Fruit fly (Drosophila melanogaster): Measurements from ENCODE around the gene CG13002.

CG13002 gene

dm6 chrX:16890599-16890998 lies 989 bp downstream of the CG13002 start:
- TF ChIP-seq CG8478 (optimal IDR thresholded peaks at IDR 0.05) (no peak), CTCF (optimal IDR thresholded peaks at IDR 0.05) (no peak)

- TF ChIP-seq CG8478 (optimal IDR thresholded peaks at IDR 0.05) (no peak), CTCF (optimal IDR thresholded peaks at IDR 0.05) (no peak)
Measured at dm6 chrX:16893034-16893433, 3.4 kb downstream of the CG13002 start.

DNA sequence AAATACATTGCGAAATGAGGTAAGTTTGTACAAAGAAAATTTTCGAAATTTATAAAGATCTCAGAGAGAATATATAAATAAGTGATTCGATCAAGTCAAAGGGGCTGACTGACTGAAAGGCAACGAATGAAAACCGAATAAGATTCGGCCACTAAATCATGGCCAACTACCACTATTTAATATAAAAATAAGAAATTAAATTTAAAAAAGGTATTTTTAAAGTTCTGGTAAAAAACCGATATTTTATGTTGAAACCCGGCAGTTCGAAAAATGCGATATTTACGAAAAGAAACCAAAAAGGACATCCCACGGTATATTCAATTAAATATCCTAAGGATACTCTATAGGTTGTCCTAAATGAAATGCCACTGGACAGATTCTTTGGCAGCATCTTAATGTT lies 7.5 kb downstream of the CG13002 start, which contains the start of gene CG33252:
TSS of gene CG33252 (minus strand) at position 101 of the 400 bp plus-strand sequence.
- TF ChIP-seq CTCF (optimal IDR thresholded peaks at IDR 0.05) (no peak), CG8478 (optimal IDR thresholded peaks at IDR 0.05) (no peak)

dm6 chrX:16900283-16900682 lies 10.7 kb downstream of the CG13002 start:
- no peak for TF ChIP-seq CG8478 (optimal IDR thresholded peaks at IDR 0.05)
- no peak for TF ChIP-seq CTCF (optimal IDR thresholded peaks at IDR 0.05)

DNA sequence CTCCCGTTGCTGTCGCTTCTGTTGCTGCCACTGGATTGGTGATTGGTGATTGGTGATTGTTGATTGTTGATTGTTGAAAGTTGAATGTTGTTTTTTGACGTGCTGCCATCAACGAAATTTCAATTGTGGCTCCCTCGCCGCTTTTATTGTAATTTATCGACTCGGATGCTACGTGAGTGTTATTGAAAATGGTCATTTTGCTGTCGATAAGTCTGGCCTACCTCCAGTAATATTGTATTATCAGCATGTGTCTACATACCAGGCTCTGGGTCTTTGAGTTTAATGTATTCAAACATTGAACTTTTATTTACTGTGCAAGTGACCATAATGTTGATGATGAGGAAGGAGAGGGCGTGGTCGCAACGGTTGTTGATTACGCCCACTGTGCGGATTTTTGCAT lies 12.8 kb downstream of the CG13002 start:
- no peak for TF ChIP-seq CTCF (optimal IDR thresholded peaks at IDR 0.05)
- TF ChIP-seq CG8478 (optimal IDR thresholded peaks at IDR 0.05), result no peak

DNA sequence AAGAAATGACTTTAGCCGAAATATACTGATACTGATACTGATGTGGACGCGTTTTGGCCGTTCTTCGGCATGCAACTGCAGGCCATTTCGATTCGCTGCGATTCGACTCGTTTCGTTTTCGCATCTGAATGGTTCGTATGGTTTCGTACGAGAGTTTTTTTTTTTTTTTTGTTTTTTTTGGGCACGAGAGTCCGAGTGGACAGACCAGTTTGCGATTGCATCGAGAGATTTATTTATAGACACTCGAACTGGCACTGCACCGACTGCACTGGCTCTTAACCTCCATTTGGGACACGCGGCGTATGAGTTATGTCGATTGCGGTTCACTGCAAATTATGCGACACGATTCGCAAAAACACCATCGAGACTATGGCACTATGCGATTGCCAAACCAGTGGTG lies 16.5 kb downstream of the CG13002 start:
- TF ChIP-seq CG8478 (optimal IDR thresholded peaks at IDR 0.05) (no peak), CTCF (optimal IDR thresholded peaks at IDR 0.05) (no peak)

dm6 chrX:16907009-16907408 lies 17.4 kb downstream of the CG13002 start:
- TF ChIP-seq CTCF (optimal IDR thresholded peaks at IDR 0.05) (no peak), CG8478 (optimal IDR thresholded peaks at IDR 0.05) (no peak)

dm6 chrX:16907675-16908074 lies 18.1 kb downstream of the CG13002 start:
- TF ChIP-seq CTCF (optimal IDR thresholded peaks at IDR 0.05), result no peak
- no peak for TF ChIP-seq CG8478 (optimal IDR thresholded peaks at IDR 0.05)

DNA sequence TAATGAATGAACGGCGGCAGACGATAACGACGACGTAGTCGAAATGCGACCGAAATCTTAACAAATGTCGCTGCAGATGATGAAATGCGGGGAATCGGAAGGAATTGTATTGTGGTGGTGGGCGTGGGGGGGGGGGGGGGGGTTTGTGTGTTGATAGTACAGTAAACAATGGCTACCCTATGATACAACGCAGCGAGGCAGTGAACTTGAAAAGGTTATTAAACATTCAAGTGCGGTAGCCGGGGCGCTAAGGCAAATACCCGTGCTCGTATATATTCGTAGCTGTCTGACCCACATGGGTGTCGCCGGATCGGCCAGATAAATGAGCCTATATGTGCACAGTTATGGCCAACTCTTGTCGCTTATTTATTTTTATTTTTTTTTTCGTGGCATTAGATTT lies 19.7 kb downstream of the CG13002 start:
- TF ChIP-seq CG8478 (optimal IDR thresholded peaks at IDR 0.05) (no peak), CTCF (optimal IDR thresholded peaks at IDR 0.05) (no peak)

- TF ChIP-seq CG8478 (optimal IDR thresholded peaks at IDR 0.05), result no peak
- TF ChIP-seq CTCF (optimal IDR thresholded peaks at IDR 0.05), result no peak
Measured at dm6 chrX:16909886-16910285, 20.3 kb downstream of the CG13002 start.

- TF ChIP-seq CTCF (optimal IDR thresholded peaks at IDR 0.05), result no peak
- TF ChIP-seq CG8478 (optimal IDR thresholded peaks at IDR 0.05), result no peak
Measured at dm6 chrX:16911962-16912361, 22.4 kb downstream of the CG13002 start.

DNA sequence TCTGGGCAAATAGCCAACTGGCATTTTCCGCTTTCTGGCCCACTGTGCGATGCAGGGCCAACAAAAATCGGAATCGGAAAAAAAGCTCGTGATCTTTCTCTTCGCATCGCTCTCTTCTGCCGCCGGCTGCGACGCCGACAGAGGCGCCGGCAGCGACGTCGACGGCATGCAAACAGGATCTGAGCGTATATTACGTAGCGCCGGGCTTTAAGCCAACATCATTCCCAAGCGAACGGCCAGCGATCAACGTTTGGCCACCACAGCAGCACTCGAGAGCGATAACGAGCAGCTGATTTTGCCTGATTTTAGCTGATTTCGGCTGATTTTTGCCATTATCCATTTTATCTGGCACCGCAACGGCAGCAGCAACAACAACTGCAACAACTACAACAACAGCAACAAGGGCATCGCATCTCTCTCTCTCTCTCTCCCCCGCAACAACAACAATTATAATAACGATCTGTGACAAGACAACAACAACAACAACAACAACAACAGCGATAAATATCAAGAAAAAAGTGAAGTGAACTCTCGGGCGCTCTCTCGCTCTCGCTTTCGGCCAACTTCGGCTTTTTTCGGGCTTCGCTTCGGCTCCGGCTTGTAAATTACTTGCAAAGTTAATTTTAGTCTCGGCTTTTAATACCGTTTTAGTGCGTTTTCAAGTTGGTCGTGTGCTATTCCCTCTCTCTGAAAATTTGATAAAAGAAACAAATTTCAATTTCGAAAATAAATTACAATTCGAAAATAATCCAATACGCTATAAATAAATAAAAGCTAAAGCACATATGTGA lies 23.6 kb downstream of the CG13002 start, which contains the start of gene CG4928:
TSS of gene CG4928 (plus strand) at position 216 of the 791 bp plus-strand sequence.
- TF ChIP-seq CG8478 (optimal IDR thresholded peaks at IDR 0.05) (no peak), CTCF (optimal IDR thresholded peaks at IDR 0.05) (no peak)

- no peak for TF ChIP-seq CG8478 (optimal IDR thresholded peaks at IDR 0.05)
- TF ChIP-seq CTCF (optimal IDR thresholded peaks at IDR 0.05), result no peak
Measured at dm6 chrX:16917462-16917861, 27.9 kb downstream of the CG13002 start.

DNA sequence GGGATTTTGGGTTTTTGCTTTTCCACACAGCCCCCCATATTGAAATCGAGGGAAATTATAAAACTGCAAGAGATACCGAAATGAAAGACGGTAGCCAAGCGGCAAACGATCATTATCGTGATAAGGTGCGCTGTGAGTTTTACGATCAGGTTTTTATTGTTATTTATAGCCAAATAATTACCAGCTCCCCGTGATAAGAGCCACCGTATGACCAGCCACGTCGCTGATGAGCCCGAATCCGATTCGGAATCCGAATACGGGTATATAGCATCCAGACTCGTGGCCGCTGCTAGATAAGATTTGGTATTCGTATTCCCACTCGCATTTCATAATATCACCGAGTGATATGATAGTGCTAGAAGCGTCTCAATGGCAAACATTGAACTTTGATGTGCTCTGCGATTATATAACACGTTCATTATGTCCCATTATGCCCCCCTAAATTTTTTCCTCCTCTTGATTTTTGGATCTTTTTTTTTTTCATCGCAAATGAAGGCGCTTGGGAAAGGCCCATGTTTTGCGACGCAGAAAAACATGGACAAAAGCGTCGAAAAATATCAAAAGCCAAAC lies 29.2 kb downstream of the CG13002 start:
- TF ChIP-seq CTCF (optimal IDR thresholded peaks at IDR 0.05), result no peak
- no peak for TF ChIP-seq CG8478 (optimal IDR thresholded peaks at IDR 0.05)

DNA sequence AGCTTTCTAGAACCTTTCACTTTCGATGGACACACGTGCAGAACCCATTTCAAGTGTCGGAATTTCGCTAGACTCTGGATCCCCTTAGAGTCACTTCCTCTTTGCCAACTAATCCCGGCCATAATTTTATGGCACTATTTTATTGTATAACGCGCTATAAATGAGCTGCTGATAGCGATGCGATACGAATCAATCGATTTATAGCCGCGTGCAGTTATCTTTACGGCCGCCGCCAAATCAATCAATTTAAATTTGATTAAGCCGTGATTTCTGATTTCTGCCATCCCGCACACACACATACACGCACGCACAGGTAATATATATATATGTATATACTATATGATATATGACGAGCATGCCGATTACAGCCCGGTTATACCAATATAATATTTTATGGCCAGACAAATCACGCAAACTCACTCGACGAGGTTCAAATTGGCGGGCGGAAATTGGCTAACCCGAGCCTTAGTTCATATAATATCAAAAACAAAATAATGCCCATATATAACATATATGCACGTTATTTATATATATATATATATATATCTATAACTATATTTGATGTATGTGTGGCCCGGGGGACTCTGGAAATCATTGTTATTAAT lies 31.2 kb downstream of the CG13002 start:
- no peak for TF ChIP-seq CG8478 (optimal IDR thresholded peaks at IDR 0.05)
- TF ChIP-seq CTCF (optimal IDR thresholded peaks at IDR 0.05), result no peak

DNA sequence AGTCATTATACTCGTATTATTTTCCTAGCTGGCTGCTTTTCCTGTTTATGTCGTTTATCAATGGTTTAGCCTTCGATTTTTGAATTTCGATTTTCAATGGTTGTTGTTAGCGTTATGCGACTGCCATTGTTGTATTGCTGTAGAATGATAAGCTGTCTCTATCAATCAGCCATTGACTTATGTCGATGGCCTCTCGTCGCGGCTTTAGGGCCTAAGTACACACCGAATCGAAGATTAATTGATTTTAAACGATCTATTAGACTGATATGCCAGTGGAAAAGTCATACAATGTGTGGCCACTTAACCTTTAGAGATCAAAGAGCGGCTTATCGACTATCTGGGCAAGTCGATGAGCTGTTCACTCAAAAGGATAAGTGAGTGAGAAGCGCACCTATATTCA lies 33.0 kb downstream of the CG13002 start:
- TF ChIP-seq CTCF (optimal IDR thresholded peaks at IDR 0.05), result no peak
- TF ChIP-seq CG8478 (optimal IDR thresholded peaks at IDR 0.05), result no peak

Measured in S2 (cell line).